Worm (Caenorhabditis elegans) whole organism, late embryonic: ENCODE results near the gene gpb-1.
A peak's percentile ranks its signal among the peaks of the same experiment; 100 is the strongest.

Experiments used
- C38D4.7 ChIP-seq: fragments of 200-800 bp; sonication (Bioruptor generic); optimal IDR thresholded peaks from 2 replicates; lab custom pipeline; 2018; ENCODE audit warnings: mild to moderate bottlenecking, missing genetic modification characterization, moderate library complexity, missing compliant biosample characterization
- K02D7.2 ChIP-seq: sonication (generic microtip); optimal IDR thresholded peaks from 2 replicates; lab custom pipeline; 2017; ENCODE audit warnings: mild to moderate bottlenecking, missing genetic modification characterization, missing compliant biosample characterization
- Y22D7AL.16 ChIP-seq: sonication (generic microtip); optimal IDR thresholded peaks from 2 replicates; lab custom pipeline; 2016; ENCODE audit warnings: missing genetic modification characterization, missing compliant biosample characterization
- ceh-18 ChIP-seq: sonication (generic microtip); optimal IDR thresholded peaks from 2 replicates; lab custom pipeline; 2016; ENCODE audit warnings: missing genetic modification characterization, missing compliant biosample characterization
- ceh-2 ChIP-seq: sonication (generic microtip); optimal IDR thresholded peaks from 2 replicates; lab custom pipeline; 2016; ENCODE audit warnings: missing genotype, missing genetic modification characterization, missing compliant biosample characterization
- ceh-22 ChIP-seq: sonication (generic microtip); optimal IDR thresholded peaks from 2 replicates; lab custom pipeline; 2017; ENCODE audit warnings: missing biosample characterization, missing genetic modification characterization
- ceh-24 ChIP-seq: sonication (generic microtip); optimal IDR thresholded peaks from 2 replicates; lab custom pipeline; 2016; ENCODE audit warnings: mild to moderate bottlenecking, missing genetic modification characterization, missing compliant biosample characterization
- ceh-30 ChIP-seq: fragments of 150-350 bp; optimal IDR thresholded peaks from 2 replicates; lab custom pipeline; 2014; ENCODE audit warnings: missing biosample characterization, missing genetic modification characterization
- ceh-31 ChIP-seq: sonication (generic microtip); optimal IDR thresholded peaks from 2 replicates; lab custom pipeline; 2016; ENCODE audit warnings: missing genetic modification characterization, missing compliant biosample characterization
- ceh-34 ChIP-seq: sonication (generic microtip); optimal IDR thresholded peaks from 2 replicates; lab custom pipeline; 2016; ENCODE audit warnings: mild to moderate bottlenecking, missing genetic modification characterization, missing compliant biosample characterization
- ceh-45 ChIP-seq: fragments of 200-800 bp; sonication (Bioruptor generic); IDR thresholded peaks from 2 replicates; pipeline ENCODE4 v1.3.6; 2022; ENCODE audit warnings: missing genetic modification reagents, missing genetic modification characterization, missing compliant biosample characterization
- ceh-48 ChIP-seq: sonication (generic microtip); optimal IDR thresholded peaks from 2 replicates; lab custom pipeline; 2016; ENCODE audit warnings: missing genetic modification characterization, inconsistent platforms, missing compliant biosample characterization
- ceh-9 ChIP-seq: sonication (generic microtip); optimal IDR thresholded peaks from 2 replicates; lab custom pipeline; 2016; ENCODE audit warnings: mild to moderate bottlenecking, missing genetic modification characterization, inconsistent platforms, missing compliant biosample characterization
- che-1 ChIP-seq: sonication (generic microtip); optimal IDR thresholded peaks from 2 replicates; lab custom pipeline; 2016; ENCODE audit warnings: mild to moderate bottlenecking, missing genetic modification characterization, missing compliant biosample characterization
- dmd-4 ChIP-seq: sonication (generic microtip); optimal IDR thresholded peaks from 2 replicates; lab custom pipeline; 2016; ENCODE audit warnings: borderline replicate concordance, missing genetic modification characterization, missing compliant biosample characterization
- dve-1 ChIP-seq: sonication (generic microtip); optimal IDR thresholded peaks from 2 replicates; lab custom pipeline; 2017; ENCODE audit warnings: antibody characterized with exemption, mild to moderate bottlenecking, missing genetic modification characterization, missing compliant biosample characterization
- elt-4 ChIP-seq: sonication (generic microtip); optimal IDR thresholded peaks from 2 replicates; lab custom pipeline; 2016; ENCODE audit warnings: missing genetic modification characterization, missing compliant biosample characterization
- ets-4 ChIP-seq: sonication (generic microtip); optimal IDR thresholded peaks from 2 replicates; lab custom pipeline; 2016; ENCODE audit warnings: missing genetic modification characterization, missing compliant biosample characterization
- fax-1 ChIP-seq: sonication (generic microtip); optimal IDR thresholded peaks from 2 replicates; lab custom pipeline; 2016; ENCODE audit warnings: missing genotype, missing genetic modification characterization, missing compliant biosample characterization
- fkh-10 ChIP-seq: fragments of 150-350 bp; optimal IDR thresholded peaks from 2 replicates; lab custom pipeline; 2014; ENCODE audit warnings: missing biosample characterization, missing genetic modification reagents, missing genetic modification characterization
- fkh-6 ChIP-seq: sonication (generic microtip); optimal IDR thresholded peaks from 2 replicates; lab custom pipeline; 2016; ENCODE audit warnings: missing genetic modification characterization, missing compliant biosample characterization
- hlh-13 ChIP-seq: fragments of 200-800 bp; sonication (Bioruptor generic); optimal IDR thresholded peaks from 2 replicates; lab custom pipeline; 2018; ENCODE audit warnings: mild to moderate bottlenecking, missing genetic modification characterization, missing compliant biosample characterization
- hlh-15 ChIP-seq: sonication (generic microtip); optimal IDR thresholded peaks from 2 replicates; lab custom pipeline; 2016; ENCODE audit warnings: missing genetic modification characterization, missing compliant biosample characterization
- hlh-30 ChIP-seq: sonication (generic microtip); optimal IDR thresholded peaks from 2 replicates; lab custom pipeline; 2017; ENCODE audit warnings: antibody characterized with exemption, missing genetic modification characterization, missing compliant biosample characterization; ENCODE audit not compliant: insufficient read depth
- hlh-6 ChIP-seq: sonication (generic microtip); optimal IDR thresholded peaks from 2 replicates; lab custom pipeline; 2016; ENCODE audit warnings: missing genotype, missing genetic modification characterization, missing compliant biosample characterization
- hlh-8 ChIP-seq: sonication (generic microtip); optimal IDR thresholded peaks from 2 replicates; lab custom pipeline; 2016; ENCODE audit warnings: missing genotype, missing genetic modification characterization, missing compliant biosample characterization
- lin-11 ChIP-seq: fragments of 200-800 bp; sonication (Bioruptor generic); optimal IDR thresholded peaks from 2 replicates; lab custom pipeline; 2018; ENCODE audit warnings: mild to moderate bottlenecking, missing genetic modification characterization, missing compliant biosample characterization
- nfya-1 ChIP-seq: sonication (generic microtip); optimal IDR thresholded peaks from 2 replicates; lab custom pipeline; 2017; ENCODE audit warnings: missing genetic modification characterization, mild to moderate bottlenecking, missing compliant biosample characterization, antibody characterized with exemption, moderate library complexity
- pat-9 ChIP-seq: fragments of 200-800 bp; sonication (Bioruptor generic); optimal IDR thresholded peaks from 2 replicates; lab custom pipeline; 2018; ENCODE audit warnings: mild to moderate bottlenecking, missing genetic modification characterization, moderate library complexity, missing compliant biosample characterization
- pax-1 ChIP-seq: fragments of 150-350 bp; optimal IDR thresholded peaks from 2 replicates; lab custom pipeline; 2014; ENCODE audit warnings: missing biosample characterization, missing genetic modification characterization
- pqm-1 ChIP-seq: sonication (generic microtip); optimal IDR thresholded peaks from 2 replicates; lab custom pipeline; 2016; ENCODE audit warnings: missing genetic modification characterization, missing compliant biosample characterization
- pros-1 ChIP-seq: fragments of 150-350 bp; optimal IDR thresholded peaks from 2 replicates; lab custom pipeline; 2014; ENCODE audit warnings: missing biosample characterization, missing genetic modification reagents, missing genetic modification characterization
- ref-2 ChIP-seq: sonication (generic microtip); optimal IDR thresholded peaks from 2 replicates; lab custom pipeline; 2016; ENCODE audit warnings: missing genetic modification characterization, missing compliant biosample characterization
- rnt-1 ChIP-seq: sonication (generic microtip); optimal IDR thresholded peaks from 2 replicates; lab custom pipeline; 2016; ENCODE audit warnings: missing genetic modification characterization, missing compliant biosample characterization
- sox-4 ChIP-seq: sonication (generic microtip); optimal IDR thresholded peaks from 2 replicates; lab custom pipeline; 2017; ENCODE audit warnings: mild to moderate bottlenecking, missing genetic modification characterization, inconsistent platforms, missing compliant biosample characterization
- syd-9 ChIP-seq: sonication (generic microtip); optimal IDR thresholded peaks from 2 replicates; lab custom pipeline; 2016; ENCODE audit warnings: mild to moderate bottlenecking, missing genetic modification characterization, moderate library complexity, missing compliant biosample characterization
- tbx-2 ChIP-seq: sonication (generic microtip); optimal IDR thresholded peaks from 2 replicates; lab custom pipeline; 2016; ENCODE audit warnings: missing genetic modification characterization, missing compliant biosample characterization
- tbx-7 ChIP-seq: sonication (generic microtip); optimal IDR thresholded peaks from 2 replicates; lab custom pipeline; 2016; ENCODE audit warnings: missing genotype, missing genetic modification characterization, missing compliant biosample characterization
- ttx-3 ChIP-seq: sonication (generic microtip); optimal IDR thresholded peaks from 2 replicates; lab custom pipeline; 2016; ENCODE audit warnings: missing genetic modification reagents, missing genetic modification characterization, missing compliant biosample characterization
- unc-86 ChIP-seq: sonication (generic microtip); optimal IDR thresholded peaks from 2 replicates; lab custom pipeline; 2016; ENCODE audit warnings: missing genetic modification characterization, missing compliant biosample characterization
- zip-5 ChIP-seq: sonication (generic microtip); optimal IDR thresholded peaks from 2 replicates; lab custom pipeline; 2016; ENCODE audit warnings: missing genetic modification characterization, missing compliant biosample characterization

Gene gpb-1

ce11 chrII:11782493-11782892 lies 34.1 kb upstream of the gpb-1 start, which contains the start of gene F43G6.16:
F43G6.16 (minus strand) TSS chrII:11782633.
- TF ChIP-seq tbx-2 (tag; lab: Kevin White, UChicago) (no peak), dmd-4 (no peak), fkh-10 (no peak), ceh-22 (tag; lab: Kevin White, UChicago) (no peak), ref-2 (no peak), pax-1 (peak; percentile 85), ets-4 (tag; lab: Kevin White, UChicago) (no peak), K02D7.2 (tag; lab: Kevin White, UChicago) (no peak), pros-1 (no peak)

- TF ChIP-seq hlh-15, result no peak
- peak; percentile 61 for TF ChIP-seq nfya-1
- no peak for TF ChIP-seq pat-9 (tag; lab: Kevin White, UChicago)
- peak; percentile 3 for TF ChIP-seq tbx-2 (tag; lab: Kevin White, UChicago)
- no peak for TF ChIP-seq ceh-48 (tag; lab: Kevin White, UChicago)
- no peak for TF ChIP-seq unc-86 (tag; lab: Kevin White, UChicago)
- TF ChIP-seq ceh-31 (tag; lab: Kevin White, UChicago), result peak; percentile 15
- peak; percentile 29 for TF ChIP-seq hlh-30 (tag; lab: Kevin White, UChicago)
- TF ChIP-seq fkh-6 (tag; lab: Kevin White, UChicago), result no peak
- TF ChIP-seq dmd-4, result no peak
- TF ChIP-seq ceh-22 (tag; lab: Kevin White, UChicago), result no peak
Measured at ce11 chrII:11777893-11778480, 29.6 kb upstream of the gpb-1 start, which contains the start of the genes patr-1 and dna-2. patr-1 (minus strand) TSS chrII:11777943. dna-2 (plus strand) TSS chrII:11778430.

ce11 chrII:11774218-11774617 lies 25.8 kb upstream of the gpb-1 start, which contains the start of gene F44E5.1:
F44E5.1 (minus strand) TSS chrII:11774559.
- TF ChIP-seq syd-9 (tag; lab: Kevin White, UChicago), result no peak
- TF ChIP-seq tbx-7 (tag; lab: Kevin White, UChicago), result no peak
- TF ChIP-seq hlh-6 (tag; lab: Kevin White, UChicago), result no peak
- no peak for TF ChIP-seq unc-86 (tag; lab: Kevin White, UChicago)
- TF ChIP-seq hlh-13 (GFP tag; lab: Kevin White, UChicago), result no peak
- no peak for TF ChIP-seq ceh-34 (tag; lab: Kevin White, UChicago)
- no peak for TF ChIP-seq ceh-30
- TF ChIP-seq lin-11 (tag; lab: Kevin White, UChicago), result no peak
- no peak for TF ChIP-seq dve-1 (tag; lab: Kevin White, UChicago)
- no peak for TF ChIP-seq ceh-9
- TF ChIP-seq C38D4.7 (GFP tag; lab: Kevin White, UChicago), result no peak
- TF ChIP-seq sox-4 (tag; lab: Kevin White, UChicago), result no peak
- TF ChIP-seq ceh-45, result no peak
- TF ChIP-seq ceh-24 (tag; lab: Kevin White, UChicago), result no peak
- no peak for TF ChIP-seq fax-1 (tag; lab: Kevin White, UChicago)
- TF ChIP-seq ceh-2 (tag; lab: Kevin White, UChicago), result no peak
- no peak for TF ChIP-seq pqm-1 (tag; lab: Kevin White, UChicago)
- TF ChIP-seq rnt-1 (tag; lab: Kevin White, UChicago), result no peak
- no peak for TF ChIP-seq pax-1

ce11 chrII:11772364-11772763 lies 24.0 kb upstream of the gpb-1 start, which contains the start of gene F44E5.15:
F44E5.15 (plus strand) TSS chrII:11772664.
- TF ChIP-seq elt-4 (tag; lab: Kevin White, UChicago), result no peak
- no peak for TF ChIP-seq hlh-8
- no peak for TF ChIP-seq ceh-18 (tag; lab: Kevin White, UChicago)
- TF ChIP-seq Y22D7AL.16 (tag; lab: Kevin White, UChicago), result no peak
- no peak for TF ChIP-seq che-1
- no peak for TF ChIP-seq unc-86 (tag; lab: Kevin White, UChicago)
- no peak for TF ChIP-seq ttx-3 (tag; lab: Kevin White, UChicago)
- no peak for TF ChIP-seq zip-5 (tag; lab: Kevin White, UChicago)
